Fruit fly (Drosophila melanogaster): ENCODE results near the gene Ir94h.
A peak's percentile ranks its signal among the peaks of the same experiment; 100 is the strongest.

Gene Ir94h

dm6 chr3R:23497241-23497640 lies 9.9 kb downstream of the Ir94h start:
- no peak for TF ChIP-seq CG6808 (GFP tag; optimal IDR thresholded peaks at IDR 0.05)
- TF ChIP-seq Eip78C (GFP tag) = peak; percentile 78

- no peak for TF ChIP-seq Smox (GFP tag; optimal IDR thresholded peaks at IDR 0.05)
- TF ChIP-seq Sox102F (GFP tag; optimal IDR thresholded peaks at IDR 0.05) = no peak
- TF ChIP-seq Eip93F (GFP tag; optimal IDR thresholded peaks at IDR 0.05) = no peak
- no peak for TF ChIP-seq Hr4 (GFP tag; optimal IDR thresholded peaks at IDR 0.05)
- TF ChIP-seq dsx (GFP tag; optimal IDR thresholded peaks at IDR 0.05; ENCODE audit: poor library complexity, severe bottlenecking) = no peak
- no peak for TF ChIP-seq salr (GFP tag; optimal IDR thresholded peaks at IDR 0.05)
- TF ChIP-seq esn (GFP tag; optimal IDR thresholded peaks at IDR 0.05) = no peak
- no peak for TF ChIP-seq Blimp-1 (GFP tag; optimal IDR thresholded peaks at IDR 0.05)
- TF ChIP-seq eg (GFP tag; IDR thresholded peaks at IDR 0.05) = no peak
- TF ChIP-seq CG16779 (tag; optimal IDR thresholded peaks at IDR 0.05) = no peak
- TF ChIP-seq CG32006 (GFP tag; optimal IDR thresholded peaks at IDR 0.05) = no peak
- TF ChIP-seq Eip78C (GFP tag) = no peak
- no peak for TF ChIP-seq Sox14 (GFP tag; optimal IDR thresholded peaks at IDR 0.05)
- TF ChIP-seq CG6854 (GFP tag; optimal IDR thresholded peaks at IDR 0.05) = no peak
- TF ChIP-seq CG11294 (GFP tag; IDR thresholded peaks at IDR 0.05) = no peak
Measured at dm6 chr3R:23503511-23503910, 16.2 kb downstream of the Ir94h start.

- TF ChIP-seq CG3032 (tag; optimal IDR thresholded peaks at IDR 0.05) (no peak), Hr4 (GFP tag; optimal IDR thresholded peaks at IDR 0.05) (peak; percentile 69), CG31627 (GFP tag; optimal IDR thresholded peaks at IDR 0.05) (peak; percentile 56), Eip75B (GFP tag; optimal IDR thresholded peaks at IDR 0.05) (peak; percentile 22), achi (GFP tag; optimal IDR thresholded peaks at IDR 0.05) (peak; percentile 41), Gug (GFP tag; IDR thresholded peaks at IDR 0.05) (0 out of 2 replicates have a peak, but pooled peaks have one; percentile 11), CG6792 (GFP tag; optimal IDR thresholded peaks at IDR 0.05) (no peak), ss (GFP tag; optimal IDR thresholded peaks at IDR 0.05) (no peak), Eip93F (GFP tag; optimal IDR thresholded peaks at IDR 0.05) (no peak), CG6163 (GFP tag; IDR thresholded peaks at IDR 0.05) (peak; percentile 40; the same call in 1 of the 3 replicates), Hr39 (GFP tag; optimal IDR thresholded peaks at IDR 0.05) (peak; percentile 53), Ets21C (GFP tag; optimal IDR thresholded peaks at IDR 0.05) (peak; percentile 36), Blimp-1 (GFP tag; optimal IDR thresholded peaks at IDR 0.05) (no peak), OdsH (GFP tag; optimal IDR thresholded peaks at IDR 0.05) (peak; percentile 26), CG9139 (GFP tag; optimal IDR thresholded peaks at IDR 0.05) (no peak), salr (GFP tag; optimal IDR thresholded peaks at IDR 0.05) (peak in 1 of 2 experiments; percentile 44), Sox15 (GFP tag; optimal IDR thresholded peaks at IDR 0.05) (no peak), net (GFP tag; optimal IDR thresholded peaks at IDR 0.05) (peak; percentile 46), CG11294 (GFP tag; IDR thresholded peaks at IDR 0.05) (no peak), CG34406 (GFP tag; optimal IDR thresholded peaks at IDR 0.05) (peak; percentile 28), cyc (GFP tag; optimal IDR thresholded peaks at IDR 0.05) (peak; percentile 49), CG3919 (GFP tag; optimal IDR thresholded peaks at IDR 0.05) (peak; percentile 44), CG16779 (tag; optimal IDR thresholded peaks at IDR 0.05) (no peak), acj6 (GFP tag; optimal IDR thresholded peaks at IDR 0.05) (peak; percentile 37), svp (GFP tag) (peak; percentile 87), Smox (GFP tag; optimal IDR thresholded peaks at IDR 0.05) (peak; percentile 54), CG6854 (GFP tag; optimal IDR thresholded peaks at IDR 0.05) (no peak), pdm3 (GFP tag; optimal IDR thresholded peaks at IDR 0.05) (peak; percentile 60), lz (GFP tag; optimal IDR thresholded peaks at IDR 0.05) (peak; percentile 60), Ets96B (tag; optimal IDR thresholded peaks at IDR 0.05) (no peak), topi (GFP tag; optimal IDR thresholded peaks at IDR 0.05) (peak; percentile 65), fd59A (GFP tag; optimal IDR thresholded peaks at IDR 0.05) (no peak), dsx (GFP tag; optimal IDR thresholded peaks at IDR 0.05; ENCODE audit: poor library complexity, severe bottlenecking) (no peak), fkh (GFP tag; optimal IDR thresholded peaks at IDR 0.05) (no peak), spab (GFP tag; optimal IDR thresholded peaks at IDR 0.05) (no peak), CG1621 (tag; optimal IDR thresholded peaks at IDR 0.05) (no peak), CG15336 (GFP tag; IDR thresholded peaks at IDR 0.05) (peak; percentile 87), CG10669 (GFP tag; optimal IDR thresholded peaks at IDR 0.05) (no peak), CG8632 (GFP tag; optimal IDR thresholded peaks at IDR 0.05) (no peak), CG11902 (GFP tag; optimal IDR thresholded peaks at IDR 0.05) (no peak)
Measured at dm6 chr3R:23504760-23505159, 17.5 kb downstream of the Ir94h start.
